Fruit fly (Drosophila melanogaster) whole organism, wandering third instar larva: ENCODE results near the gene CG11760.

Source experiments
- Abd-B ChIP-seq: fragments of >200 bp; optimal IDR thresholded peaks from 2 replicates; lab custom pipeline; 2017; ENCODE audit warnings: missing biosample characterization, missing genetic modification characterization
- CG32264 ChIP-seq: fragments of 200-800 bp; sonication (Bioruptor generic); optimal IDR thresholded peaks from 2 replicates; lab custom pipeline; 2016; ENCODE audit warnings: missing biosample characterization, missing genetic modification characterization
- CG9705 ChIP-seq: fragments of 200-800 bp; sonication (Bioruptor generic); optimal IDR thresholded peaks from 2 replicates; lab custom pipeline; 2018; ENCODE audit warnings: missing biosample characterization, mild to moderate bottlenecking, missing genetic modification characterization
- Dfd ChIP-seq: fragments of >200 bp; optimal IDR thresholded peaks from 2 replicates; lab custom pipeline; 2017; ENCODE audit warnings: missing biosample characterization, missing genetic modification characterization
- Dif ChIP-seq: fragments of 200-275, 200-300 bp; sonication (Bioruptor generic); optimal IDR thresholded peaks from 2 replicates; lab custom pipeline; 2018; ENCODE audit warnings: missing biosample characterization, missing genetic modification characterization; ENCODE audit not compliant: partially characterized antibody
- GATAd ChIP-seq: sonication (Bioruptor generic); optimal IDR thresholded peaks from 2 replicates; lab custom pipeline; 2016; ENCODE audit warnings: missing biosample characterization, missing genetic modification characterization
- HLH106 ChIP-seq: fragments of 200-800 bp; optimal IDR thresholded peaks from 3 replicates; lab custom pipeline; 2019; ENCODE audit warnings: missing biosample characterization, mild to moderate bottlenecking, missing genetic modification characterization, moderate library complexity
- Hnf4 ChIP-seq: fragments of 200-800 bp; sonication (Bioruptor generic); optimal IDR thresholded peaks from 2 replicates; lab custom pipeline; 2016; ENCODE audit warnings: missing biosample characterization, mild to moderate bottlenecking, missing genetic modification characterization
- Hr78 ChIP-seq: fragments of >200 bp; optimal IDR thresholded peaks from 2 replicates; lab custom pipeline; 2017; ENCODE audit warnings: missing biosample characterization, missing genetic modification characterization
- Hr83 ChIP-seq: fragments of 200-300 bp; sonication (Bioruptor generic); optimal IDR thresholded peaks from 2 replicates; lab custom pipeline; 2016; ENCODE audit warnings: missing biosample characterization, mild to moderate bottlenecking, missing genetic modification characterization, moderate library complexity; ENCODE audit not compliant: poor library complexity, severe bottlenecking
- Jra ChIP-seq: sonication (Bioruptor generic); optimal IDR thresholded peaks from 2 replicates; lab custom pipeline; 2016; ENCODE audit warnings: missing biosample characterization, missing genetic modification characterization
- Myc ChIP-seq: fragments of >200 bp; optimal IDR thresholded peaks from 2 replicates; lab custom pipeline; 2017
- N ChIP-seq: fragments of >200 bp; optimal IDR thresholded peaks from 2 replicates; lab custom pipeline; 2018; ENCODE audit warnings: missing biosample characterization, missing external identifiers, missing genetic modification characterization
- OdsH ChIP-seq: fragments of 200-800 bp; sonication (Bioruptor generic); optimal IDR thresholded peaks from 2 replicates; lab custom pipeline; 2016; ENCODE audit warnings: missing biosample characterization, mild to moderate bottlenecking, missing genetic modification characterization
- Rel ChIP-seq, 2 experiments: fragments of 200-800 bp; sonication (Bioruptor generic) in 1 of 2; optimal IDR thresholded peaks; 2 replicates in 1 of 2; 3 replicates in 1 of 2; lab custom pipeline; 2016 to 2019; ENCODE audit warnings: mild to moderate bottlenecking in 2 of 2, missing biosample characterization in 2 of 2, missing genetic modification characterization in 2 of 2, moderate library complexity in 1 of 2
- Sp1 ChIP-seq: fragments of 200-800 bp; sonication (Bioruptor generic); optimal IDR thresholded peaks from 3 replicates; lab custom pipeline; 2019; ENCODE audit warnings: missing biosample characterization, mild to moderate bottlenecking, missing genetic modification characterization, moderate library complexity
- br ChIP-seq: fragments of 200-800 bp; sonication (Bioruptor generic); optimal IDR thresholded peaks from 2 replicates; lab custom pipeline; 2016; ENCODE audit warnings: missing biosample characterization, missing genetic modification characterization
- brk ChIP-seq: fragments of 200-800 bp; sonication (Bioruptor generic); optimal IDR thresholded peaks from 2 replicates; lab custom pipeline; 2016; ENCODE audit warnings: missing biosample characterization, mild to moderate bottlenecking, missing genetic modification characterization
- dl ChIP-seq, 2 experiments: fragments of 175-275, 200-275 bp in 1 of 2; fragments of 200-275 bp in 1 of 2; sonication (Bioruptor generic); optimal IDR thresholded peaks; lab custom pipeline; 2018; ENCODE audit warnings: mild to moderate bottlenecking in 2 of 2, missing biosample characterization in 2 of 2, missing genetic modification characterization in 2 of 2, moderate library complexity in 2 of 2; ENCODE audit not compliant: partially characterized antibody in 2 of 2, insufficient read depth in 1 of 2
- dmrt93B ChIP-seq: fragments of 200-800 bp; sonication (Bioruptor generic); optimal IDR thresholded peaks from 2 replicates; lab custom pipeline; 2018; ENCODE audit warnings: missing biosample characterization, mild to moderate bottlenecking, missing genetic modification characterization
- dsf ChIP-seq: sonication (Bioruptor generic); optimal IDR thresholded peaks from 2 replicates; lab custom pipeline; 2016; ENCODE audit warnings: missing biosample characterization, missing genetic modification characterization, borderline replicate concordance
- ey ChIP-seq: fragments of 200-800 bp; sonication (Bioruptor generic); optimal IDR thresholded peaks from 2 replicates; lab custom pipeline; 2016; ENCODE audit warnings: missing biosample characterization, missing genetic modification characterization
- foxo ChIP-seq, 2 experiments: fragments of 200-800 bp; sonication (Bioruptor generic); optimal IDR thresholded peaks; 2 replicates in 1 of 2; 3 replicates in 1 of 2; lab custom pipeline; 2016 to 2017; ENCODE audit warnings: missing biosample characterization in 2 of 2, missing genetic modification characterization in 2 of 2
- fru ChIP-seq: fragments of 200-800 bp; sonication (Bioruptor generic); optimal IDR thresholded peaks from 3 replicates; lab custom pipeline; 2016; ENCODE audit warnings: missing biosample characterization, mild to moderate bottlenecking, missing genetic modification characterization
- h ChIP-seq: fragments of 200-800 bp; sonication (Bioruptor generic); optimal IDR thresholded peaks from 3 replicates; lab custom pipeline; 2016; ENCODE audit warnings: missing biosample characterization, mild to moderate bottlenecking, missing genetic modification characterization
- jim ChIP-seq: fragments of 175-275, 200-325 bp; sonication (Bioruptor generic); optimal IDR thresholded peaks from 2 replicates; lab custom pipeline; 2016; ENCODE audit warnings: missing biosample characterization, mild to moderate bottlenecking, missing genetic modification characterization
- lola ChIP-seq: fragments of >200 bp; optimal IDR thresholded peaks from 2 replicates; lab custom pipeline; 2017; ENCODE audit warnings: missing biosample characterization, missing genetic modification characterization
- psq ChIP-seq: fragments of 200-800 bp; sonication (Bioruptor generic); optimal IDR thresholded peaks from 3 replicates; lab custom pipeline; 2017; ENCODE audit warnings: missing biosample characterization, mild to moderate bottlenecking, missing genetic modification characterization, moderate library complexity
- rgr ChIP-seq: fragments of 200-800 bp; sonication (Bioruptor generic); optimal IDR thresholded peaks from 3 replicates; lab custom pipeline; 2016; ENCODE audit warnings: missing biosample characterization, mild to moderate bottlenecking, missing genetic modification characterization
- sage ChIP-seq: fragments of 200-800 bp; sonication (Bioruptor generic); optimal IDR thresholded peaks from 2 replicates; lab custom pipeline; 2016; ENCODE audit warnings: missing biosample characterization, mild to moderate bottlenecking, missing genetic modification characterization
- sv ChIP-seq: fragments of 200-800 bp; sonication (Bioruptor generic); optimal IDR thresholded peaks from 3 replicates; lab custom pipeline; 2016; ENCODE audit warnings: missing biosample characterization, missing genetic modification characterization
- tai ChIP-seq: sonication (Bioruptor generic); optimal IDR thresholded peaks from 2 replicates; lab custom pipeline; 2016; ENCODE audit warnings: missing biosample characterization, missing genetic modification characterization
- usp ChIP-seq: fragments of >200 bp; optimal IDR thresholded peaks from 2 replicates; lab custom pipeline; 2017; ENCODE audit warnings: missing biosample characterization, missing genetic modification characterization
- woc ChIP-seq: sonication (Bioruptor generic); optimal IDR thresholded peaks from 2 replicates; lab custom pipeline; 2016; ENCODE audit warnings: missing biosample characterization, mild to moderate bottlenecking, missing genetic modification characterization

Gene CG11760

DNA sequence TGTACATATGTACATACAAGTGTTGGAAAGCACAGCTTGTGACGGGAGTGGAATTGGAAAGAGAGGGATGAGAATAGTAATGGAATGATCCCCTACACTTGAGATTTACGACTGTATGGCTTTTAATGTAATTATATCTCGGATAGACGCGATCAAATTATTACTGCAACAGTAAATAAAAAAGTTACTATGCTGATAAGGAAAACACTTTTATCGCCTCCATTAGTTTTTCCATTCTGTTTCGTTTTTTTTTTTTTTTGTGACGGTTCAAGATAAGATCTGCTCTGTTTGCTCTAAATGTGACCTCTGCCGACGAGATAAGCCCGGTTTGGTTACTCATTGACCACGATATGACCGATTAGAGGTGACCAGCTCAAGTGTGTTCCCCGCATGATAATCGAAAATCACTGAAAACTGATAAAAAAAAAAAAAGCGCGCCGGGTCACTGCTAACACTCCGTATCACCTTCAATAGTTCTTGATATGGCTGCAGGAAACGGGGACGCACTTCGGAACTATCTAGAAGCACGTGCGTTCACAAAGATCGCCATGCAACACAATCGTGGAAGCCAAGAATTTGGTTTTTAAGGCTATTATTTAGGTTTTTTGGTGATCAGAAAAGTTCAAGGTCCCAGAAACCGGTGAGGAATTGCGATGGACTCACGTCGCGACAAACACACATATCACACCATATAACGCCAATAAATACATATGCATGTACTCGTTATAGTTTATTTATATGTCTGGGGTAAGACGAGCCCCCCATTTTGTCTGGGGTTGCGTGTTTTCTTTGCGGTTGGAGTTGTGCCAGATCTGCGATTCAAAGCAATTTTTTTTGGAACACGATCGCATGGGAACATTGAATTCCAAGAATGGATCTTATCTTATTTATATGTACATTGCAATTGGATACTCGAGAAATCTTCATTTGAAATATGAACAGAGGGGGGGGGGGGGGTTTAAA, 48.2 kb upstream of the CG11760 start, which contains the start of gene p:
Gene p (minus strand): TSS at position 156 of the 963 bp plus-strand sequence.
- TF ChIP-seq Hnf4 (GFP tag; lab: Kevin White, UChicago), result peak; percentile 21
- peak; percentile 1 for TF ChIP-seq ey (GFP tag; lab: Kevin White, UChicago)
- peak; percentile 6 for TF ChIP-seq dsf (GFP tag; lab: Kevin White, UChicago)
- no peak for TF ChIP-seq Myc (lab: Kevin White, UChicago)
- TF ChIP-seq fru (GFP tag; lab: Kevin White, UChicago), result peak; percentile 83
- TF ChIP-seq brk (GFP tag; lab: Kevin White, UChicago), result no peak
- no peak for TF ChIP-seq Dfd
- peak; percentile 55 for TF ChIP-seq woc (GFP tag; lab: Kevin White, UChicago)
- peak; percentile 11 for TF ChIP-seq sage (GFP tag; lab: Kevin White, UChicago)
- peak; percentile 9 for TF ChIP-seq Hr83 (GFP tag; lab: Kevin White, UChicago)
- no peak for TF ChIP-seq lola (GFP tag; lab: Kevin White, UChicago)
- TF ChIP-seq foxo (GFP tag; optimal IDR thresholded peaks at IDR 0.05; lab: Kevin White, UChicago), result peak in 1 of 2 experiments; percentile 62
- TF ChIP-seq h, result peak; percentile 33
- no peak for TF ChIP-seq N (GFP tag; lab: Kevin White, UChicago)
- no peak for TF ChIP-seq jim (GFP tag; lab: Kevin White, UChicago)
- peak; percentile 61 for TF ChIP-seq rgr
- peak; percentile 18 for TF ChIP-seq Jra (GFP tag; lab: Kevin White, UChicago)
- peak; percentile 47 for TF ChIP-seq OdsH

DNA sequence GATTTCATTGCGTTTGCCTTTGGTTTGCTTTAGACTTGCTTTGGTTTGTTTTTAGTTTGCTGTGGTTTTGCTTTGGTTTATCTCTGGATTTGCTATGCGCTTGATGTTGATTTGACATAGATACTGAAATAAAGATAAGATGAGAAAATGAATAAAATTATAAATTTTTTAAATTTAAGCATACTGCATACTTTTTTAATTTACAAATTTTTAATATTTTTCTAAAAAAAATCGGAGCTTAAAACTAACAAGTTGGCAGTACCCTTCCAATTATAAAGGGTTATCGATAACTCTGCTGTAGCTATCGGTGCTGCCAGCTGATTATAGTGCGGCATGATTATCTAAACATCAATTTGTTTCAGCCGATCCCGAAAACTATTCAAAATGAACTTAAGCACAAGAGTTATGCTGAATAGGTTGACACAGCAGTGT, 45.2 kb upstream of the CG11760 start, which contains the start of gene mRpL19:
Gene mRpL19 (plus strand): TSS at position 307 of the 432 bp plus-strand sequence.
- TF ChIP-seq tai (GFP tag; lab: Kevin White, UChicago) (no peak), Abd-B (no peak), psq (GFP tag; lab: Kevin White, UChicago) (peak; percentile 15), fru (GFP tag; lab: Kevin White, UChicago) (peak; percentile 28), N (GFP tag; lab: Kevin White, UChicago) (no peak), HLH106 (tag; lab: Kevin White, UChicago) (peak; percentile 50), Hnf4 (GFP tag; lab: Kevin White, UChicago) (peak; percentile 26), Sp1 (GFP tag; lab: Kevin White, UChicago) (peak; percentile 43), woc (GFP tag; lab: Kevin White, UChicago) (peak; percentile 15), h (peak; percentile 22), sage (GFP tag; lab: Kevin White, UChicago) (peak; percentile 37), lola (GFP tag; lab: Kevin White, UChicago) (no peak), Rel (GFP tag; optimal IDR thresholded peaks at IDR 0.05; lab: Kevin White, UChicago) (no peak), Rel (tag; optimal IDR thresholded peaks at IDR 0.05; lab: Kevin White, UChicago) (peak; percentile 0), Myc (lab: Kevin White, UChicago) (no peak), OdsH (peak; percentile 31), GATAd (GFP tag; lab: Kevin White, UChicago) (no peak), foxo (GFP tag; optimal IDR thresholded peaks at IDR 0.05; lab: Kevin White, UChicago) (peak in 1 of 2 experiments; percentile 45), sv (no peak)

DNA sequence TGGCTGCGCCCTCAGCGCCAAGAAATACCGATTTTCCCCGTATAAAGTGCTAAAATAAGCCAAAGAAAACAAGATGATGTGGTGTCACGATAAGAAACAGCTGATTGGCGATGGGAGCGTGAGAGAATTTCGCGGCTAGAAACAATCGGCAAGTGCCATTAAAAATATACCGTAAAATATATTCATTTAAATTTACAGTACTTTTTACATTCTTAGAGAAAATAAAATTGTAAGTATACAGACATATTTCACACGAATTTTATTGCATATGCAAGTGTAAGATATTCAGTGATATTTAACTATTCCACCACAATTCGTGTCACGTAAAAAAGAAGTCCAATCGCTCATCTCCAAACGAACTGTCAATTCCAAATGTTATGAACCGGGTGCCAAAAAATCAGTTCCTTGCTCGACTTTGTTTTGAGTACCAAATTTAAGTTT, 42.4 kb upstream of the CG11760 start, which contains the start of the genes Unc50, CG11755 and CG8043:
Gene Unc50 (minus strand): TSS at position 54 of the 441 bp plus-strand sequence.
Gene CG11755 (plus strand): TSS at position 356 of the 441 bp plus-strand sequence.
Gene CG8043 (plus strand): TSS at position 356 of the 441 bp plus-strand sequence.
- TF ChIP-seq br (GFP tag; lab: Kevin White, UChicago) (peak; percentile 76), OdsH (peak; percentile 79), dl (GFP tag; optimal IDR thresholded peaks at IDR 0.05; lab: Kevin White, UChicago; ENCODE audit: insufficient read depth in 1 of 2, partially characterized antibody in 2 of 2) (no peak), h (peak; percentile 86), Rel (GFP tag; optimal IDR thresholded peaks at IDR 0.05; lab: Kevin White, UChicago) (no peak), Rel (tag; optimal IDR thresholded peaks at IDR 0.05; lab: Kevin White, UChicago) (peak; percentile 48), CG32264 (peak; percentile 49), sage (GFP tag; lab: Kevin White, UChicago) (peak; percentile 73), N (GFP tag; lab: Kevin White, UChicago) (no peak), Myc (lab: Kevin White, UChicago) (peak; percentile 24), HLH106 (tag; lab: Kevin White, UChicago) (peak; percentile 85), GATAd (GFP tag; lab: Kevin White, UChicago) (no peak), Hr83 (GFP tag; lab: Kevin White, UChicago) (peak; percentile 47), ey (GFP tag; lab: Kevin White, UChicago) (peak; percentile 74), psq (GFP tag; lab: Kevin White, UChicago) (peak; percentile 70), sv (peak; percentile 72), rgr (peak; percentile 82), Hr78 (no peak), fru (GFP tag; lab: Kevin White, UChicago) (peak; percentile 82), Sp1 (GFP tag; lab: Kevin White, UChicago) (peak; percentile 74), usp (GFP tag; lab: Kevin White, UChicago) (no peak), dsf (GFP tag; lab: Kevin White, UChicago) (peak; percentile 79), Dif (GFP tag; lab: Kevin White, UChicago) (no peak), dmrt93B (peak; percentile 74), CG9705 (peak; percentile 80), Abd-B (no peak), woc (GFP tag; lab: Kevin White, UChicago) (peak; percentile 95), foxo (GFP tag; optimal IDR thresholded peaks at IDR 0.05; lab: Kevin White, UChicago) (peak in 1 of 2 experiments; percentile 83)
